Worm (Caenorhabditis elegans): ENCODE measurements around the gene F22B7.9.

The F22B7.9 gene

DNA sequence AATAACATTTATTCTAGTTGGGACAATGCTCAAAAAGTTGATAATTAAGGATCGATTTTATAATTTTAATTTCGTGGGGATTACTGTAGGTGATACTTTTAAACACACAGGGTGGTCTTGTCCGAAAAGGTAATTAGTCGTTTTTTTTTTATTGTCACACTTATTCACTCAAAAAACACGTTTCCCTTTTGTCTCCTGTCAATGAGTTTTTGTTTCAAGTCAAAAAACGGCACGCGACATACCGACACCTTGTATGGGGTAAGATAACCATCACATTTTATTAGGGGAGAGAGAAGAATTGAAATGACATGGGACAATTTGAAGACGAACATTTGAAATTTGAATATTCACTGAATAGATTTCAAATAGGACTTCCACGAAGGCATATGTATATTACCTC is 28.6 kb downstream of the F22B7.9 start:
- TF ChIP-seq zfp-3 (GFP tag; conservative IDR thresholded peaks at IDR 0.05): no peak
- peak in 1 of 2 experiments; percentile 51 for TF ChIP-seq unc-62 (GFP tag; optimal IDR thresholded peaks at IDR 0.05 in 1 of 2)
- no peak for TF ChIP-seq unc-62 (tag; optimal IDR thresholded peaks at IDR 0.05)

DNA sequence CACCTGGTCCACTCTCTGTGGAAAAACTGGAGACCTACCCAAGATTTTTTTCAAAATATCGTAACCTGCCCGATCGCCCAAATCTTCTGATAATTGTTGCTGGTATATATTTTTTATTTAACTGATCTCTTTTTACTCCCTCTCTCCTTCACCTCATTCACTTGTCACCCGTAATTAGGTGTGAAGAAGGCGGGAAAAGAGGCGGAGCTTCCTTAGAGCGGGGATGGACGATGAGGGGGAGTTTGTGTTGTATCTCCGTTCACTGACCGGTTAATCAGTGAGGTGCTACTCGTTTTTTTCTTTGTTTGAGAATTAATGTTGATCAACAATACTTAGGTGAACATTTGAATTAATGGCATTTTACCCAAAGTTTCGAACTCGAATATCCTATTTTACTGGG is 31.3 kb downstream of the F22B7.9 start, which contains the start of gene ceh-16:
ceh-16 (plus strand) TSS at position 301 of the 400 bp plus-strand sequence.
- TF ChIP-seq pqm-1 (tag; optimal IDR thresholded peaks at IDR 0.05) (no peak), duxl-1 (tag; optimal IDR thresholded peaks at IDR 0.05; ENCODE audit: poor library complexity) (no peak), nhr-28 (tag; optimal IDR thresholded peaks at IDR 0.05) (no peak), snpc-4 (tag; optimal IDR thresholded peaks at IDR 0.05) (no peak), rbr-2 (tag; optimal IDR thresholded peaks at IDR 0.05) (no peak), sdz-12 (GFP tag; optimal IDR thresholded peaks at IDR 0.05) (no peak), nhr-41 (GFP tag; IDR thresholded peaks at IDR 0.05) (no peak), lin-13 (GFP tag; optimal IDR thresholded peaks at IDR 0.05) (no peak), zfp-2 (tag; optimal IDR thresholded peaks at IDR 0.05) (no peak), lir-3 (tag; optimal IDR thresholded peaks at IDR 0.05) (no peak), madf-9 (GFP tag; conservative IDR thresholded peaks at IDR 0.05) (no peak), F44E2.7 (GFP tag; IDR thresholded peaks at IDR 0.05) (no peak)

DNA sequence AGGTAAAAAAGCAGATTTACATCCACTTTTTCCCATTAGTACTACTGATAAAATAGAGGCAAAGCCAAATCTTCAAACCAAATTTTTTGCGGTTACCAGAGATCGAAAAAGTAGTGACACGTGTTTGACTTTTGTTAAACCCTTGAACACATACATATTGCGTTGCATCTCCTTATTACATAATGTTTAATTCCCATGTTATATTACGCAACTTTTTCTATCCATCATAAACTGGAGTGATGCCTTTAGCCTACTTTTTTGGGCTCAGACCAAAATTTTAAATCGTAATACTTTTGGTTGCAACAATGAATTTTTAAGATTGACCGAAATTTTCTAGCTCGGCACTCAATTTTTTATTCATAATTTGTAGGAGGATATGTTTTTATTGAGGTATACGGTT is 31.7 kb downstream of the F22B7.9 start:
- no peak for TF ChIP-seq ceh-28 (tag; optimal IDR thresholded peaks at IDR 0.05)
- TF ChIP-seq ztf-11 (tag; optimal IDR thresholded peaks at IDR 0.05): no peak
- TF ChIP-seq saeg-2 (GFP tag; IDR thresholded peaks at IDR 0.05): no peak
- TF ChIP-seq pqm-1 (tag; optimal IDR thresholded peaks at IDR 0.05): no peak
- TF ChIP-seq nhr-237 (tag; optimal IDR thresholded peaks at IDR 0.05): no peak
- TF ChIP-seq lsy-2 (tag; optimal IDR thresholded peaks at IDR 0.05): no peak
- no peak for TF ChIP-seq cey-2 (tag; optimal IDR thresholded peaks at IDR 0.05; ENCODE audit: borderline replicate concordance, insufficient read depth)
- TF ChIP-seq mep-1 (tag; optimal IDR thresholded peaks at IDR 0.05): no peak
- TF ChIP-seq D1046.2 (GFP tag; IDR thresholded peaks at IDR 0.05): no peak
- TF ChIP-seq rbr-2 (tag; optimal IDR thresholded peaks at IDR 0.05): no peak
- no peak for TF ChIP-seq daf-19 (GFP tag; conservative IDR thresholded peaks at IDR 0.05)
- no peak for TF ChIP-seq hmg-1.1 (GFP tag; IDR thresholded peaks at IDR 0.05)

DNA sequence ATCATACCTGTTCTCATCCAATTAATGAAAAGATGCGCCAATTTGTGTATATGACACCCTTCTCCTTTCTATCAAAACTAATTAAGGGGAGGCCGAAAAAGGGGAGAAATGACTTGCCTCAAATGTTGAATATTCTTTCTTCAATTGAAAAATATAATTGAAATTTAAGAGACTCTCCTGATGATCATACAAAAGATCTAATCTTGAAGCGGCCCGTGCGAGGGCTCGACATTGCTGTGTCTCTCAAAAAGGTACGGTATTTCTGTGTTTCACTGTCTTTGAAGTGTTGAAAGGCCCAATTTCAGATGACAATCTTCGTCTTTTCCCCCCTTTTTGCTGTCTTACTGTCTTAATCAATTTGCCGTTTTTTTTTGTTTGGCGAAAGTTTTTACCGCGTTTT is 32.7 kb downstream of the F22B7.9 start:
- TF ChIP-seq nhr-6 (tag; optimal IDR thresholded peaks at IDR 0.05) (no peak), Y5F2A.4 (GFP tag; optimal IDR thresholded peaks at IDR 0.05) (no peak), dmd-9 (GFP tag; IDR thresholded peaks at IDR 0.05) (no peak), nhr-11 (tag; optimal IDR thresholded peaks at IDR 0.05) (no peak), lin-29 (GFP tag; IDR thresholded peaks at IDR 0.05) (no peak), aha-1 (tag) (no peak)

DNA sequence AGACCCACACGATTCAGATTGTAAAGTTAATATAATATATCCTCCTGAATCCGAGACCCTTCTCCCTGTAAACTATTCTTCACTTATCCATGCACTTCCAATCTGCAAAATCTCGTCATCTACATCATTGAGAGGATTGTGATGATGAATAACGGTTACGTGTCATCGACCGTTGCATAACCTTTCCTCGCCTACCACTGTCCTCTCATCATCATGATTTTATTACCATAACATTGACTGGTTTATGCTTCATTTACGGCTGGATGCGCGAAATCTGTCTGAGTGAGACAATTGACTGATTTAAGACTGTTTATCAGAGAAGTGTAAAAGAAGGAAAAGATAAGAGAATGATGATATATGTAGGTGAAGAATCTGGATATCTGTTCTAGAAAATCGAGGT is 33.5 kb downstream of the F22B7.9 start:
- no peak for TF ChIP-seq nhr-11 (tag; optimal IDR thresholded peaks at IDR 0.05)
- no peak for TF ChIP-seq ceh-82 (tag; optimal IDR thresholded peaks at IDR 0.05)
- no peak for TF ChIP-seq nhr-41 (GFP tag; IDR thresholded peaks at IDR 0.05)
- TF ChIP-seq pqm-1 (tag; optimal IDR thresholded peaks at IDR 0.05): no peak
- no peak for TF ChIP-seq nhr-25 (tag; optimal IDR thresholded peaks at IDR 0.05; ENCODE audit: borderline replicate concordance, insufficient read depth)
- no peak for TF ChIP-seq ZK546.5 (tag; optimal IDR thresholded peaks at IDR 0.05)
- no peak for TF ChIP-seq lir-3 (tag; optimal IDR thresholded peaks at IDR 0.05)
- no peak for TF ChIP-seq F44E2.7 (GFP tag; IDR thresholded peaks at IDR 0.05)
- no peak for TF ChIP-seq ceh-32 (tag; optimal IDR thresholded peaks at IDR 0.05; ENCODE audit: poor library complexity)
- TF ChIP-seq lin-15B (tag; optimal IDR thresholded peaks at IDR 0.05): no peak
- no peak for TF ChIP-seq jun-1 (tag; optimal IDR thresholded peaks at IDR 0.05)
- TF ChIP-seq ceh-20 (GFP tag; IDR thresholded peaks at IDR 0.05): no peak
- TF ChIP-seq ces-1 (GFP tag; optimal IDR thresholded peaks at IDR 0.05): no peak
- no peak for TF ChIP-seq lin-1 (GFP tag; IDR thresholded peaks at IDR 0.05)
- TF ChIP-seq daf-8 (GFP tag; IDR thresholded peaks at IDR 0.05): no peak

Measured in whole organism, L4 larva.